Worm (Caenorhabditis elegans): ENCODE data around the gene T03G11.10.

Gene T03G11.10

ce11 chrX:5142403-5142802 lies 28.6 kb downstream of the T03G11.10 start (continued):
- TF ChIP-seq fkh-10 (GFP tag; optimal IDR thresholded peaks at IDR 0.05): no peak
- TF ChIP-seq ztf-11 (tag; optimal IDR thresholded peaks at IDR 0.05): no peak

DNA sequence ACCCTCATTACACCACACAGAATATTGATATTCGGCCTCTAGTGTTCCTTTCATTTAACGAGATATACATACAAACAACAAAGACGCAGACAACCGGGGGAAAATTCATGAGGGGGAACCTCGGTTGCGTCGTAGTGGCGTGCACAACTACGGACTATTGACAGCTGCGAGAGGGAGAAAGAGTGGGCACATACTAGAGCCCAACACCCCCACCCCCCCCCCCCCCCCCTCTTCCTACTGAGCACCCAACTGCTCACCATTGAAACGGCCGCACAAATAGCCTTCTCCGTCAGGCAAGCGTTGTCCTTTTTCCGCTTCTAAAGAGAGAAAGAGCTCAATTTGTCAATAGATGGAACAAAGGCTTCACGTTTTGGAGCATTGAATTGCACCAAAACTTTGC lies 30.8 kb downstream of the T03G11.10 start:
- TF ChIP-seq lim-7 (GFP tag; IDR thresholded peaks at IDR 0.05) (no peak), Y5F2A.4 (GFP tag; optimal IDR thresholded peaks at IDR 0.05) (no peak), pha-4 (GFP tag; IDR thresholded peaks at IDR 0.05) (peak; percentile 43; the same call in 1 of the 2 replicates), pha-4 (tag; optimal IDR thresholded peaks at IDR 0.05) (no peak), zag-1 (tag; optimal IDR thresholded peaks at IDR 0.05) (no peak), nhr-237 (tag; optimal IDR thresholded peaks at IDR 0.05) (no peak), lin-29 (GFP tag; IDR thresholded peaks at IDR 0.05) (no peak), T20F7.1 (GFP tag; optimal IDR thresholded peaks at IDR 0.05) (no peak), mxl-3 (GFP tag; optimal IDR thresholded peaks at IDR 0.05) (no peak), hmg-1.1 (GFP tag; IDR thresholded peaks at IDR 0.05) (peak; percentile 80), nhr-42 (GFP tag; IDR thresholded peaks at IDR 0.05) (no peak), zfp-3 (GFP tag; conservative IDR thresholded peaks at IDR 0.05) (no peak), egl-27 (tag; optimal IDR thresholded peaks at IDR 0.05) (no peak), lin-38 (GFP tag; IDR thresholded peaks at IDR 0.05) (no peak), nhr-25 (tag; optimal IDR thresholded peaks at IDR 0.05; ENCODE audit: borderline replicate concordance, insufficient read depth) (no peak), tra-1 (GFP tag; IDR thresholded peaks at IDR 0.05) (0 out of 2 replicates have a peak, but pooled peaks have one; percentile 24), ama-1 (optimal IDR thresholded peaks at IDR 0.05) (no peak), saeg-2 (GFP tag; IDR thresholded peaks at IDR 0.05) (no peak), arid-1 (GFP tag; conservative IDR thresholded peaks at IDR 0.05) (no peak), zip-2 (tag; optimal IDR thresholded peaks at IDR 0.05) (no peak), hif-1 (tag; optimal IDR thresholded peaks at IDR 0.05) (peak in 1 of 2 experiments; percentile 17), vab-7 (GFP tag; IDR thresholded peaks at IDR 0.05) (no peak), ctbp-1 (GFP tag; IDR thresholded peaks at IDR 0.05) (peak; percentile 42; the same call in 1 of the 2 replicates), mep-1 (tag; optimal IDR thresholded peaks at IDR 0.05) (peak; percentile 37), unc-130 (GFP tag; optimal IDR thresholded peaks at IDR 0.05) (no peak), nhr-10 (tag; optimal IDR thresholded peaks at IDR 0.05) (no peak), ZK337.2 (GFP tag; IDR thresholded peaks at IDR 0.05) (no peak), php-3 (GFP tag; IDR thresholded peaks at IDR 0.05) (no peak), set-16 (GFP tag; IDR thresholded peaks at IDR 0.05) (peak; percentile 85; the same call in 1 of the 2 replicates), duxl-1 (tag; optimal IDR thresholded peaks at IDR 0.05; ENCODE audit: poor library complexity) (no peak), unc-62 (GFP tag; optimal IDR thresholded peaks at IDR 0.05 in 1 of 2) (peak in 1 of 2 experiments; percentile 42), unc-62 (tag; optimal IDR thresholded peaks at IDR 0.05) (no peak), hlh-30 (tag; optimal IDR thresholded peaks at IDR 0.05; ENCODE audit: insufficient read depth) (peak; percentile 11), hlh-11 (tag; optimal IDR thresholded peaks at IDR 0.05) (peak; percentile 50), nhr-28 (tag; optimal IDR thresholded peaks at IDR 0.05) (no peak)

DNA sequence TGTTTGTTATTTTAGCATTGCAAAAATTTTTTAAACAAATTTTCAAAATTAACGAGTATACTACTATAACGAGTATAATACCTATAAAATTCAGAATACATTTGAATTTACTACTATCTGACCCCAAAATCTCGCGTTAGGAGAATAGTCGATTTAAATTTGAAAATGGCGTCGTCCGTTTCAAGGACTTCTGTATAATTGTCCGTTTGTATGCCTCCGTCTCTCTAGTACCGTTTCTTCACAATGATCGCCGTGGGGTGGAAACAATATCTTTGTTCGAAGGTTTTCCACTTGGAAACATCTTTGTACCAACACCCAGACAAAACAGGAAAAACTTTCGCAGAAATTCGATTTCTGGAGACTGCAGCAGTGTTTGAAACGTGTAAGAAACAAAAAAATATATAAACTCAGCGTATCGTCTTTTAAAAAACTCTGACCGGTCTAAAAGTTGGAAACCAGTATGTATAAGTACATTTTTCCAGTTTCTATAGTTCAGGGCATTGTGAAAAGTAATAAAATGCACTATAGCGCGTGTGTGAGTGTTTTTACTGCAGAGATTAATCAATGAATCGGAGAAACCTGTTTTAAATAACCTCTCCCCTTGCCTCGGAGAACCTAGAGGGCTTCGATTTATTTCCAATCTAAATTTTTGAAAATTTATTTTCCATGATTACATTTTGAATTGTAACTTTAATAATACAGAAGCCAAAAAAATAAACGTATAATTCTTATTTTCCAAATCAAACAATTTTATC lies 33.1 kb downstream of the T03G11.10 start:
- TF ChIP-seq aha-1 (tag) (peak; percentile 69), dmd-8 (GFP tag; IDR thresholded peaks at IDR 0.05) (no peak), dmd-9 (GFP tag; IDR thresholded peaks at IDR 0.05) (no peak)

Data from whole organism, L4 larva.